Worm (Caenorhabditis elegans) whole organism, mixed stage, embryonic: ENCODE measurements around the gene ula-1.

ENCODE experiments used
- elt-1 ChIP-seq: sonication (generic microtip); optimal IDR thresholded peaks from 2 replicates; lab custom pipeline; 2017; ENCODE audit warnings: missing genetic modification characterization, mild to moderate bottlenecking, missing compliant biosample characterization, antibody characterized with exemption, moderate library complexity, borderline replicate concordance; ENCODE audit not compliant: insufficient read depth
- nhr-12 ChIP-seq: fragments of 150-350 bp; optimal IDR thresholded peaks from 2 replicates; lab custom pipeline; 2014; ENCODE audit warnings: missing biosample characterization, missing genetic modification characterization
- unc-39 ChIP-seq: fragments of 150-350 bp; optimal IDR thresholded peaks from 2 replicates; lab custom pipeline; 2014; ENCODE audit warnings: missing biosample characterization, missing genetic modification characterization
- zip-8 ChIP-seq: fragments of 150-350 bp; optimal IDR thresholded peaks from 2 replicates; lab custom pipeline; 2014; ENCODE audit warnings: missing biosample characterization, missing genetic modification characterization

- TF ChIP-seq nhr-12 (tag; lab: Kevin White, UChicago) (no peak), zip-8 (tag; lab: Kevin White, UChicago) (no peak), unc-39 (tag; lab: Kevin White, UChicago) (no peak), elt-1 (tag; lab: Kevin White, UChicago) (no peak)
Observed at ce11 chrIII:4873395-4873794, 46.7 kb downstream of the ula-1 start.
